Worm (Caenorhabditis elegans) whole organism, L4 larva: Measurements from ENCODE around the gene C30G12.4.
A peak's percentile ranks its signal among the peaks of the same experiment; 100 is the strongest.

Experiments used
- D1046.2 ChIP-seq: fragments of 200-800 bp; sonication (Bioruptor generic); IDR thresholded peaks from 2 replicates; pipeline ENCODE4 v1.3.6; 2022; ENCODE audit warnings: missing genetic modification characterization, missing compliant biosample characterization
- T20F7.1 ChIP-seq: fragments of 200-800 bp; sonication (Bioruptor generic); optimal IDR thresholded peaks from 2 replicates; lab custom pipeline; 2018; ENCODE audit warnings: mild to moderate bottlenecking, missing genetic modification characterization, missing compliant biosample characterization
- Y48G9A.11 ChIP-seq: fragments of 200-800 bp; sonication (Bioruptor generic); IDR thresholded peaks from 2 replicates; pipeline ENCODE4 v1.3.6; 2022; ENCODE audit warnings: missing genetic modification reagents, missing genetic modification characterization, missing compliant biosample characterization
- ZK337.2 ChIP-seq: fragments of 200-800 bp; sonication (Bioruptor generic); IDR thresholded peaks from 2 replicates; pipeline ENCODE4 v1.3.6; 2022; ENCODE audit warnings: missing genetic modification reagents, missing genetic modification characterization, missing compliant biosample characterization
- ZK546.5 ChIP-seq, 2 experiments: sonication (generic microtip); optimal IDR thresholded peaks; 2 replicates each; lab custom pipeline; 2017; ENCODE audit warnings: missing biosample characterization in 2 of 2, missing genetic modification characterization in 2 of 2
- ama-1 ChIP-seq: fragments of 150-350 bp; optimal IDR thresholded peaks from 2 replicates; lab custom pipeline; 2014; ENCODE audit warnings: inconsistent platforms, mixed read lengths
- arid-1 ChIP-seq: fragments of 200-800 bp; sonication (Bioruptor generic); conservative IDR thresholded peaks from 2 replicates; pipeline ENCODE4 v1.3.6; 2022; ENCODE audit warnings: missing genetic modification reagents, missing genetic modification characterization, missing compliant biosample characterization
- ceh-20 ChIP-seq: fragments of 200-800 bp; sonication (Bioruptor generic); IDR thresholded peaks from 2 replicates; pipeline ENCODE4 v1.3.6; 2022; ENCODE audit warnings: missing genetic modification reagents, missing genetic modification characterization, missing compliant biosample characterization
- ceh-28 ChIP-seq: fragments of 150-350 bp; optimal IDR thresholded peaks from 2 replicates; lab custom pipeline; 2014; ENCODE audit warnings: missing biosample characterization, missing genetic modification reagents, missing genetic modification characterization
- ceh-62 ChIP-seq: sonication (generic microtip); optimal IDR thresholded peaks from 2 replicates; lab custom pipeline; 2017; ENCODE audit warnings: missing biosample characterization, missing genetic modification characterization
- ceh-82 ChIP-seq: sonication (generic microtip); optimal IDR thresholded peaks from 2 replicates; lab custom pipeline; 2017; ENCODE audit warnings: missing biosample characterization, missing genetic modification characterization
- ces-1 ChIP-seq: fragments of 150-350 bp; sonication (generic microtip); optimal IDR thresholded peaks from 4 replicates; lab custom pipeline; 2014; ENCODE audit warnings: missing biosample characterization, missing genetic modification reagents, missing genetic modification characterization
- daf-16 ChIP-seq, 3 experiments: sonication (generic microtip); optimal IDR thresholded peaks; 2 replicates each; lab custom pipeline; 2016 to 2017; ENCODE audit warnings: missing genetic modification characterization in 3 of 3, missing genetic modification reagents in 3 of 3, mild to moderate bottlenecking in 2 of 3, missing compliant biosample characterization in 2 of 3, missing biosample characterization in 1 of 3, moderate library complexity in 1 of 3
- dmd-6 ChIP-seq: fragments of 200-800 bp; sonication (Bioruptor generic); IDR thresholded peaks from 2 replicates; pipeline ENCODE4 v1.3.6; 2022; ENCODE audit warnings: missing genetic modification reagents, missing genetic modification characterization, missing compliant biosample characterization
- dpl-1 ChIP-seq: fragments of 150-350 bp; optimal IDR thresholded peaks from 2 replicates; lab custom pipeline; 2014; ENCODE audit warnings: missing biosample characterization, missing genetic modification reagents, missing genetic modification characterization
- dve-1 ChIP-seq: sonication (generic microtip); optimal IDR thresholded peaks from 2 replicates; lab custom pipeline; 2017; ENCODE audit warnings: antibody characterized with exemption, mild to moderate bottlenecking, missing genetic modification characterization, missing compliant biosample characterization; ENCODE audit not compliant: insufficient read depth
- gei-8 ChIP-seq: fragments of 200-800 bp; sonication (Bioruptor generic); optimal IDR thresholded peaks from 2 replicates; lab custom pipeline; 2018; ENCODE audit warnings: mild to moderate bottlenecking, missing genetic modification characterization, missing compliant biosample characterization
- hif-1 ChIP-seq, 2 experiments: sonication (generic microtip); optimal IDR thresholded peaks; 2 replicates each; lab custom pipeline; 2016 to 2017; ENCODE audit warnings: missing compliant biosample characterization in 2 of 2, missing genetic modification characterization in 2 of 2, missing genetic modification reagents in 2 of 2, missing genotype in 2 of 2, mild to moderate bottlenecking in 1 of 2
- hlh-11 ChIP-seq: fragments of 200-800 bp; sonication (Bioruptor generic); optimal IDR thresholded peaks from 2 replicates; lab custom pipeline; 2018; ENCODE audit warnings: mild to moderate bottlenecking, missing genetic modification characterization, missing compliant biosample characterization
- hlh-30 ChIP-seq: sonication (generic microtip); optimal IDR thresholded peaks from 2 replicates; lab custom pipeline; 2017; ENCODE audit warnings: antibody characterized with exemption, mild to moderate bottlenecking, missing genetic modification characterization, missing compliant biosample characterization; ENCODE audit not compliant: insufficient read depth
- lim-7 ChIP-seq: fragments of 200-800 bp; sonication (Bioruptor generic); IDR thresholded peaks from 2 replicates; pipeline ENCODE4 v1.3.6; 2022; ENCODE audit warnings: missing genetic modification characterization, missing compliant biosample characterization
- lin-1 ChIP-seq: fragments of 200-800 bp; sonication (Bioruptor generic); IDR thresholded peaks from 2 replicates; pipeline ENCODE4 v1.3.6; 2022; ENCODE audit warnings: missing genetic modification reagents, missing genetic modification characterization, missing compliant biosample characterization
- lin-15B ChIP-seq: fragments of 150-350 bp; sonication (generic microtip); optimal IDR thresholded peaks from 3 replicates; lab custom pipeline; 2014; ENCODE audit warnings: missing biosample characterization, missing genetic modification characterization
- lin-38 ChIP-seq: fragments of 200-800 bp; sonication (Bioruptor generic); IDR thresholded peaks from 2 replicates; pipeline ENCODE4 v1.3.6; 2022; ENCODE audit warnings: missing genetic modification reagents, missing genetic modification characterization, missing compliant biosample characterization
- lin-39 ChIP-seq: fragments of 150-350 bp; optimal IDR thresholded peaks from 2 replicates; lab custom pipeline; 2014; ENCODE audit warnings: missing biosample characterization, missing genetic modification reagents, missing genetic modification characterization
- lir-3 ChIP-seq: sonication (generic microtip); optimal IDR thresholded peaks from 2 replicates; lab custom pipeline; 2016; ENCODE audit warnings: mild to moderate bottlenecking, missing genetic modification characterization, missing compliant biosample characterization
- lsy-2 ChIP-seq, 2 experiments: fragments of 150-350 bp in 1 of 2; sonication (generic microtip) in 1 of 2; optimal IDR thresholded peaks; 2 replicates each; lab custom pipeline; 2014 to 2017; ENCODE audit warnings: missing biosample characterization in 2 of 2, missing genetic modification characterization in 2 of 2
- madf-9 ChIP-seq: fragments of 200-800 bp; sonication (Bioruptor generic); conservative IDR thresholded peaks from 2 replicates; pipeline ENCODE4 v1.3.6; 2022; ENCODE audit warnings: missing genetic modification reagents, missing genetic modification characterization, missing compliant biosample characterization
- mdl-1 ChIP-seq, 2 experiments: fragments of 150-350 bp in 1 of 2; sonication (generic microtip) in 1 of 2; optimal IDR thresholded peaks; 2 replicates each; lab custom pipeline; 2014 to 2017; ENCODE audit warnings: missing biosample characterization in 2 of 2, missing genetic modification characterization in 2 of 2
- mep-1 ChIP-seq: fragments of 150-350 bp; sonication (generic microtip); optimal IDR thresholded peaks from 3 replicates; lab custom pipeline; 2014; ENCODE audit warnings: missing biosample characterization, missing genetic modification characterization
- nhr-10 ChIP-seq: fragments of 150-350 bp; optimal IDR thresholded peaks from 2 replicates; lab custom pipeline; 2014; ENCODE audit warnings: missing biosample characterization, missing genetic modification characterization
- nhr-11 ChIP-seq: fragments of 150-350 bp; optimal IDR thresholded peaks from 2 replicates; lab custom pipeline; 2014; ENCODE audit warnings: missing biosample characterization, missing genetic modification characterization
- nhr-237 ChIP-seq: sonication (generic microtip); optimal IDR thresholded peaks from 2 replicates; lab custom pipeline; 2017; ENCODE audit warnings: missing biosample characterization, missing genetic modification characterization
- nhr-28 ChIP-seq: fragments of 150-350 bp; optimal IDR thresholded peaks from 2 replicates; lab custom pipeline; 2014; ENCODE audit warnings: missing biosample characterization, missing genetic modification characterization
- nhr-41 ChIP-seq: fragments of 200-800 bp; sonication (Bioruptor generic); IDR thresholded peaks from 2 replicates; pipeline ENCODE4 v1.3.6; 2022; ENCODE audit warnings: missing genetic modification reagents, missing genetic modification characterization, missing compliant biosample characterization
- nhr-48 ChIP-seq: sonication (generic microtip); optimal IDR thresholded peaks from 2 replicates; lab custom pipeline; 2016; ENCODE audit warnings: mild to moderate bottlenecking, missing genetic modification characterization, missing compliant biosample characterization
- nhr-6 ChIP-seq: fragments of 150-350 bp; optimal IDR thresholded peaks from 2 replicates; lab custom pipeline; 2014; ENCODE audit warnings: missing biosample characterization, missing genetic modification characterization
- nhr-77 ChIP-seq: fragments of 150-350 bp; optimal IDR thresholded peaks from 2 replicates; lab custom pipeline; 2014; ENCODE audit warnings: missing biosample characterization, missing genetic modification characterization
- pha-4 ChIP-seq, 2 experiments: fragments of 150-350 bp in 1 of 2; fragments of 200-800 bp in 1 of 2; sonication (Bioruptor generic) in 1 of 2; IDR thresholded peaks in 1 of 2; optimal IDR thresholded peaks in 1 of 2; 2 replicates each; pipeline versions ENCODE4 v1.3.6 to Lab custom; 2014 to 2022; ENCODE audit warnings: missing genetic modification characterization in 2 of 2, missing genetic modification reagents in 2 of 2, missing biosample characterization in 1 of 2, missing compliant biosample characterization in 1 of 2
- php-3 ChIP-seq: fragments of 200-800 bp; sonication (Bioruptor generic); IDR thresholded peaks from 2 replicates; pipeline ENCODE4 v1.3.6; 2022; ENCODE audit warnings: missing genetic modification reagents, missing genetic modification characterization, missing compliant biosample characterization
- pqm-1 ChIP-seq: sonication (generic microtip); optimal IDR thresholded peaks from 2 replicates; lab custom pipeline; 2017; ENCODE audit warnings: missing biosample characterization, missing genetic modification characterization
- rbr-2 ChIP-seq: sonication (generic microtip); optimal IDR thresholded peaks from 2 replicates; lab custom pipeline; 2016; ENCODE audit warnings: missing genotype, missing genetic modification characterization, missing compliant biosample characterization
- sdz-12 ChIP-seq: fragments of 200-800 bp; sonication (Bioruptor generic); optimal IDR thresholded peaks from 2 replicates; lab custom pipeline; 2018; ENCODE audit warnings: mild to moderate bottlenecking, missing genetic modification characterization, missing compliant biosample characterization
- tag-97 ChIP-seq: fragments of 200-800 bp; sonication (Bioruptor generic); IDR thresholded peaks from 2 replicates; pipeline ENCODE4 v1.3.6; 2022; ENCODE audit warnings: missing genetic modification characterization, missing compliant biosample characterization
- tra-1 ChIP-seq: fragments of 200-800 bp; sonication (Bioruptor generic); IDR thresholded peaks from 2 replicates; pipeline ENCODE4 v1.3.6; 2022; ENCODE audit warnings: missing genetic modification reagents, missing genetic modification characterization, missing compliant biosample characterization
- unc-39 ChIP-seq: sonication (generic microtip); optimal IDR thresholded peaks from 2 replicates; lab custom pipeline; 2017; ENCODE audit warnings: missing biosample characterization, missing genetic modification characterization
- unc-62 ChIP-seq, 3 experiments: fragments of 150-350 bp in 1 of 3; sonication (generic microtip); optimal IDR thresholded peaks in 2 of 3; peaks in 1 of 3; 1 replicate in 1 of 3; 2 replicates in 2 of 3; lab custom pipeline; 2014 to 2017; ENCODE audit warnings: missing biosample characterization in 3 of 3, missing genetic modification characterization in 3 of 3, missing genetic modification reagents in 3 of 3, missing genotype in 1 of 3
- zfp-3 ChIP-seq: fragments of 200-800 bp; sonication (Bioruptor generic); conservative IDR thresholded peaks from 2 replicates; pipeline ENCODE4 v1.3.6; 2022; ENCODE audit warnings: missing genetic modification reagents, missing genetic modification characterization, missing compliant biosample characterization
- ztf-7 ChIP-seq: fragments of 150-350 bp; optimal IDR thresholded peaks from 2 replicates; lab custom pipeline; 2014; ENCODE audit warnings: missing biosample characterization, missing genetic modification characterization

Gene C30G12.4

DNA sequence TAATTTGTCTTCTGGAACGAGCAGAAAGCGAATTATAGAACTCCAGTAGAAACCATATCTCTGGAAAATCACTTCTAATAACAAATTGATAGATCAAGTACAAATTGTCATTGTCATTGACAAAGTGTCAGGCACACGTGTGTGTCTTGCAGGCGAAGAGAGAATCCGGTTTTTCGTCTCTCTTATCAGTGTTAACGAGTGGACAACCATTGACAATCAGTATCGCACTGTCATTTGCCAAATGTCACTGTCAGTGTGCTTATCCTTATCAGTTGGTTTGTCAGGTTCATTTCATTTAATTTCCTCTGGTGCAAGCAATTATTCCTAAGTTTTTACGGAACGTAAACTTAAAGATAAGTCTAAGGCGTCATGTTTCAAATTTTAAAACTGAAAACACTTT lies 11.6 kb downstream of the C30G12.4 start (continued):
- no peak for TF ChIP-seq ceh-20 (GFP tag; lab: Robert Waterston, UW)
- TF ChIP-seq hif-1 (tag; optimal IDR thresholded peaks at IDR 0.05; lab: Kevin White, UChicago): no peak
- TF ChIP-seq dmd-6 (GFP tag; lab: Robert Waterston, UW): peak; percentile 79
- no peak for TF ChIP-seq ZK546.5 (tag; optimal IDR thresholded peaks at IDR 0.05; lab: Kevin White, UChicago)
- no peak for TF ChIP-seq Y48G9A.11
- peak; percentile 52 for TF ChIP-seq nhr-48 (tag; lab: Kevin White, UChicago)
- TF ChIP-seq nhr-10: no peak
- TF ChIP-seq ceh-28 (tag; lab: Kevin White, UChicago): no peak
- TF ChIP-seq nhr-77: no peak
- TF ChIP-seq daf-16 (GFP tag; optimal IDR thresholded peaks at IDR 0.05; lab: Kevin White, UChicago): no peak
- TF ChIP-seq daf-16 (tag; optimal IDR thresholded peaks at IDR 0.05; lab: Kevin White, UChicago): peak; percentile 20
- 0 out of 2 replicates have a peak, but pooled peaks have one; percentile 22 for TF ChIP-seq lin-1 (GFP tag; lab: Robert Waterston, UW)
- no peak for TF ChIP-seq sdz-12 (GFP tag; lab: Kevin White, UChicago)
- TF ChIP-seq dpl-1 (GFP tag; lab: Kevin White, UChicago): no peak
- TF ChIP-seq nhr-28 (tag; lab: Kevin White, UChicago): peak; percentile 14
- TF ChIP-seq gei-8 (GFP tag; lab: Kevin White, UChicago): no peak
- no peak for TF ChIP-seq ceh-62 (tag; lab: Kevin White, UChicago)
- 0 out of 2 replicates have a peak, but pooled peaks have one; percentile 41 for TF ChIP-seq php-3
- TF ChIP-seq arid-1: no peak
- TF ChIP-seq rbr-2 (tag; lab: Kevin White, UChicago): no peak
- no peak for TF ChIP-seq lir-3
- TF ChIP-seq madf-9 (GFP tag; lab: Robert Waterston, UW): no peak
- TF ChIP-seq hlh-11: peak; percentile 78
- peak; percentile 34; the same call in 1 of the 2 replicates for TF ChIP-seq tra-1
- TF ChIP-seq nhr-237 (tag; lab: Kevin White, UChicago): no peak
- no peak for TF ChIP-seq ztf-7
- peak; percentile 93 for TF ChIP-seq pqm-1 (tag; lab: Kevin White, UChicago)
- TF ChIP-seq unc-39 (tag; lab: Kevin White, UChicago): no peak
- TF ChIP-seq dve-1 (tag; lab: Kevin White, UChicago): peak; percentile 29
- TF ChIP-seq nhr-41: no peak
- TF ChIP-seq nhr-11: no peak
- no peak for TF ChIP-seq ces-1 (GFP tag; lab: Kevin White, UChicago)
- TF ChIP-seq hlh-30 (tag; lab: Kevin White, UChicago): peak; percentile 49
- no peak for TF ChIP-seq lim-7 (GFP tag; lab: Robert Waterston, UW)
- TF ChIP-seq nhr-6: no peak
- TF ChIP-seq lin-15B (tag; lab: Kevin White, UChicago): no peak
- TF ChIP-seq T20F7.1 (GFP tag; lab: Kevin White, UChicago): no peak
- TF ChIP-seq zfp-3 (GFP tag; lab: Robert Waterston, UW): no peak
- TF ChIP-seq, all 104 proteins: peak for 15

DNA sequence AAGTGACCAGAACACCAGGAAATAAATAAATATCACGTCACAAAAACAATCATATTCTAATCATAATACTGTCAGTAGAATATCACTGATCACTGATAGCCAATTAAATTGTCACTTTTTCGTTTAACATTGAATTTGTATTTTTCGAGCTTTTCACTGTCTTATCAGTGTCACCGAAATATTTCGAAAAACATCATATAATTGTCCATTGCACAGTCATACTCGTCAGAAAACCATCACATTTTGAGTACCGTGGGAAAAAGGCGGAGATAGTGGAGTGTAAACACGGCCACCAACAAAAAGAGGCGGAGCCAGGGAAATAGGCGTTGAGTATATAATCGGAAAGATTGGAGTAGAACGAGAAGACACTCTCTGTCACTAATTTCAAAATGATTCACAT lies 15.3 kb downstream of the C30G12.4 start:
- TF ChIP-seq zfp-3 (GFP tag; lab: Robert Waterston, UW) (no peak), lin-15B (tag; lab: Kevin White, UChicago) (no peak), mep-1 (tag; lab: Kevin White, UChicago) (no peak), nhr-48 (tag; lab: Kevin White, UChicago) (peak; percentile 83), lim-7 (GFP tag; lab: Robert Waterston, UW) (no peak), dmd-6 (GFP tag; lab: Robert Waterston, UW) (peak; percentile 81), lsy-2 (tag; optimal IDR thresholded peaks at IDR 0.05; lab: Kevin White, UChicago) (peak in 1 of 2 experiments; percentile 11), hlh-30 (tag; lab: Kevin White, UChicago) (peak; percentile 31), pqm-1 (tag; lab: Kevin White, UChicago) (peak; percentile 9), ZK337.2 (GFP tag; lab: Robert Waterston, UW) (no peak), D1046.2 (no peak), ceh-82 (no peak), lin-39 (tag; lab: Kevin White, UChicago) (no peak), lin-38 (GFP tag; lab: Robert Waterston, UW) (no peak), dve-1 (tag; lab: Kevin White, UChicago) (peak; percentile 78), tra-1 (peak; percentile 13; the same call in 1 of the 2 replicates), unc-62 (GFP tag; optimal IDR thresholded peaks at IDR 0.05 in 1 of 2; lab: Kevin White, UChicago) (peak in 1 of 2 experiments; percentile 31), unc-62 (tag; optimal IDR thresholded peaks at IDR 0.05; lab: Kevin White, UChicago) (no peak), ztf-7 (peak; percentile 8), tag-97 (GFP tag; lab: Robert Waterston, UW) (no peak), pha-4 (GFP tag; IDR thresholded peaks at IDR 0.05; lab: Robert Waterston, UW) (no peak), pha-4 (tag; optimal IDR thresholded peaks at IDR 0.05; lab: Kevin White, UChicago) (no peak), mdl-1 (tag; optimal IDR thresholded peaks at IDR 0.05; lab: Kevin White, UChicago) (peak in 1 of 2 experiments; percentile 21), ama-1 (no peak)
